Worm (Caenorhabditis elegans): ENCODE results near the gene ZK512.7.

DNA sequence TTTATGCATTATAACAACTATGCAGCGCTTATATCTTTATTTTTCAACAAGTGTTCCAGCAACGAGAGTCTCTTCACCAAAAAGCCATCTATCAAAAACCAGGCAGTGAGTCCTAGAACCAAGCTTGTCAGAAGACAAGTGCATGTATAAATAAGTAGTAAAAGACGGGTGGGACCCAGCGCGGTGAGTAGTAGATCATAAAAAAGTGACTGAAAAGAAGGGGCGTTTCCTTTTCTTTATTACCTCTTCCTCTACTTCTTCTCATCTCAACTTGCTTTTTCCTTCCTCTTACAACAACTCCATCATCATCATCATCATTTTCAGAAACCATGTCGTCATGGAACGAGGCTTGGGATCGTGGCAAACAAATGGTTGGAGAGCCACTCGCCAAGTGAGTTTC, 1.9 kb downstream of the ZK512.7 start, which contains the start of gene eat-4:
- TF ChIP-seq unc-55 (GFP tag; optimal IDR thresholded peaks at IDR 0.05) (peak; percentile 2), F13H6.1 (tag; optimal IDR thresholded peaks at IDR 0.05) (no peak), nhr-10 (tag; optimal IDR thresholded peaks at IDR 0.05) (no peak), elt-3 (tag; optimal IDR thresholded peaks at IDR 0.05) (no peak), mab-5 (tag; optimal IDR thresholded peaks at IDR 0.05) (no peak), egl-27 (tag; optimal IDR thresholded peaks at IDR 0.05) (no peak), zag-1 (tag; optimal IDR thresholded peaks at IDR 0.05) (no peak), lin-13 (GFP tag; optimal IDR thresholded peaks at IDR 0.05) (no peak), fos-1 (tag; optimal IDR thresholded peaks at IDR 0.05) (no peak), ztf-11 (tag; optimal IDR thresholded peaks at IDR 0.05) (no peak), skn-1 (tag; optimal IDR thresholded peaks at IDR 0.05) (no peak), ama-1 (optimal IDR thresholded peaks at IDR 0.05) (no peak), ZK546.5 (tag; optimal IDR thresholded peaks at IDR 0.05) (no peak)

Measured in whole organism, L2 larva.